Fruit fly (Drosophila melanogaster): ENCODE measurements around the gene Rpn7.

dm6 chr3R:22465138-22465537 lies 3.3 kb upstream of the Rpn7 start:
- TF ChIP-seq CG33017 (tag; optimal IDR thresholded peaks at IDR 0.05) (no peak), pad (GFP tag; optimal IDR thresholded peaks at IDR 0.05) (no peak), tj (GFP tag; optimal IDR thresholded peaks at IDR 0.05) (peak; percentile 37), CG7045 (GFP tag; optimal IDR thresholded peaks at IDR 0.05) (no peak)

Data from whole organism, adult.